Fruit fly (Drosophila melanogaster) S2 (cell line): ENCODE results near the gene CG2685.

Source experiments
- CG8478 ChIP-seq: fragments of >200 bp; optimal IDR thresholded peaks from 2 replicates; lab custom pipeline; 2018
- CTCF ChIP-seq, 2 experiments: fragments of >200 bp; optimal IDR thresholded peaks; 2 replicates each; lab custom pipeline; 2018

- no peak for TF ChIP-seq CG8478 (lab: Kevin White, UChicago)
- TF ChIP-seq CTCF (optimal IDR thresholded peaks at IDR 0.05; lab: Kevin White, UChicago): no peak
Observed at dm6 chrX:2661758-2662157, 52.0 kb downstream of the CG2685 start.
